Fruit fly (Drosophila melanogaster) whole organism, embryonic: ENCODE results near the gene eIF3d1.

ENCODE experiments used
- CG11504 ChIP-seq: fragments of 200-800 bp; sonication (Bioruptor generic); optimal IDR thresholded peaks from 3 replicates; lab custom pipeline; 2019; ENCODE audit warnings: missing biosample characterization, mild to moderate bottlenecking, missing genetic modification characterization, moderate library complexity
- CG12071 ChIP-seq: fragments of 200-800 bp; sonication (Bioruptor generic); optimal IDR thresholded peaks from 3 replicates; lab custom pipeline; 2018; ENCODE audit warnings: missing biosample characterization, mild to moderate bottlenecking, missing genetic modification characterization
- CG13424 ChIP-seq: fragments of 200-800 bp; sonication (Bioruptor generic); optimal IDR thresholded peaks from 2 replicates; lab custom pipeline; 2019; ENCODE audit warnings: missing biosample characterization, mild to moderate bottlenecking, missing genetic modification characterization, moderate library complexity
- CG13894 ChIP-seq: fragments of 200-800 bp; sonication (Bioruptor generic); optimal IDR thresholded peaks from 3 replicates; lab custom pipeline; 2018; ENCODE audit warnings: missing biosample characterization, mild to moderate bottlenecking, missing genetic modification characterization, moderate library complexity
- CG15073 ChIP-seq: fragments of 200-800 bp; sonication (Bioruptor generic); optimal IDR thresholded peaks from 2 replicates; lab custom pipeline; 2016; ENCODE audit warnings: missing biosample characterization, missing genetic modification characterization
- CG1602 ChIP-seq: fragments of 200-800 bp; sonication (Bioruptor generic); optimal IDR thresholded peaks from 3 replicates; lab custom pipeline; 2016; ENCODE audit warnings: missing biosample characterization, missing genetic modification characterization
- CG16779 ChIP-seq: fragments of 200-800 bp; sonication (Bioruptor generic); IDR thresholded peaks from 2 replicates; pipeline ENCODE4 v1.3.6; 2022; ENCODE audit warnings: missing biosample characterization, missing genetic modification characterization
- CG17612 ChIP-seq: fragments of 200-800 bp; sonication (Bioruptor generic); IDR thresholded peaks from 2 replicates; pipeline ENCODE4 v1.3.6; 2022; ENCODE audit warnings: missing biosample characterization, missing genetic modification characterization
- CG17829 ChIP-seq: fragments of 200-800 bp; optimal IDR thresholded peaks from 2 replicates; lab custom pipeline; 2019; ENCODE audit warnings: missing biosample characterization, mild to moderate bottlenecking, missing genetic modification characterization, moderate library complexity
- CG18764 ChIP-seq: fragments of 200-800 bp; sonication (Bioruptor generic); optimal IDR thresholded peaks from 3 replicates; lab custom pipeline; 2016; ENCODE audit warnings: missing biosample characterization, missing genetic modification characterization
- CG2116 ChIP-seq: fragments of 200-800 bp; sonication (Bioruptor generic); optimal IDR thresholded peaks from 3 replicates; lab custom pipeline; 2018; ENCODE audit warnings: missing biosample characterization, mild to moderate bottlenecking, missing genetic modification characterization
- CG2889 ChIP-seq: fragments of 200-800 bp; sonication (Bioruptor generic); IDR thresholded peaks from 3 replicates; pipeline ENCODE4 v1.3.6; 2022; ENCODE audit warnings: missing biosample characterization, missing genetic modification characterization
- CG32532 ChIP-seq: fragments of 200-800 bp; sonication (Bioruptor generic); IDR thresholded peaks from 2 replicates; pipeline ENCODE4 v1.3.6; 2022; ENCODE audit warnings: missing biosample characterization, missing genetic modification characterization
- CG3281 ChIP-seq: fragments of 200-800 bp; sonication (Bioruptor generic); optimal IDR thresholded peaks from 3 replicates; lab custom pipeline; 2017; ENCODE audit warnings: missing biosample characterization, mild to moderate bottlenecking, missing genetic modification characterization
- CG5953 ChIP-seq: fragments of 200-800 bp; sonication (Bioruptor generic); IDR thresholded peaks from 2 replicates; pipeline ENCODE4 v1.3.6; 2022; ENCODE audit warnings: missing biosample characterization, missing genetic modification characterization
- CG6791 ChIP-seq: fragments of 200-800 bp; sonication (Bioruptor generic); IDR thresholded peaks from 3 replicates; pipeline ENCODE4 v1.3.6; 2022; ENCODE audit warnings: missing biosample characterization, missing genetic modification characterization; ENCODE audit not compliant: partially characterized antibody
- CG7839 ChIP-seq: fragments of 200-800 bp; sonication (Bioruptor generic); optimal IDR thresholded peaks from 3 replicates; lab custom pipeline; 2018; ENCODE audit warnings: missing biosample characterization, mild to moderate bottlenecking, missing genetic modification characterization, moderate library complexity
- CG8290 ChIP-seq, 3 experiments: fragments of 200-800 bp; sonication (Bioruptor generic); optimal IDR thresholded peaks; 2 replicates each; lab custom pipeline; 2016 to 2019; ENCODE audit warnings: missing biosample characterization in 3 of 3, missing genetic modification characterization in 3 of 3, mild to moderate bottlenecking in 2 of 3, moderate library complexity in 1 of 3
- CG9609 ChIP-seq: fragments of 200-800 bp; sonication (Bioruptor generic); optimal IDR thresholded peaks from 3 replicates; lab custom pipeline; 2016; ENCODE audit warnings: missing biosample characterization, missing genetic modification characterization
- Camta ChIP-seq: fragments of 200-800 bp; sonication (Bioruptor generic); optimal IDR thresholded peaks from 2 replicates; lab custom pipeline; 2016; ENCODE audit warnings: missing biosample characterization, missing genetic modification characterization
- CrebB ChIP-seq: fragments of 200-800 bp; sonication (Bioruptor generic); optimal IDR thresholded peaks from 3 replicates; lab custom pipeline; 2018; ENCODE audit warnings: missing biosample characterization, mild to moderate bottlenecking, missing genetic modification characterization
- Deaf1 ChIP-seq: fragments of 200-800 bp; optimal IDR thresholded peaks from 3 replicates; lab custom pipeline; 2019; ENCODE audit warnings: missing biosample characterization, mild to moderate bottlenecking, missing genetic modification characterization, moderate library complexity
- Dip3 ChIP-seq: fragments of 200-800 bp; sonication (Bioruptor generic); optimal IDR thresholded peaks from 3 replicates; lab custom pipeline; 2016; ENCODE audit warnings: missing biosample characterization, missing genetic modification characterization
- Dp ChIP-seq: fragments of 200-800 bp; sonication (Bioruptor generic); optimal IDR thresholded peaks from 2 replicates; lab custom pipeline; 2018; ENCODE audit warnings: missing biosample characterization, mild to moderate bottlenecking, missing genetic modification characterization, moderate library complexity
- Hr3 ChIP-seq: fragments of 200-800 bp; sonication (Bioruptor generic); optimal IDR thresholded peaks from 3 replicates; lab custom pipeline; 2016; ENCODE audit warnings: missing biosample characterization, missing genetic modification characterization
- Lpt ChIP-seq: fragments of >200 bp; optimal IDR thresholded peaks from 2 replicates; lab custom pipeline; 2018; ENCODE audit warnings: missing biosample characterization, missing genetic modification characterization
- Max ChIP-seq: fragments of 200-800 bp; sonication (Bioruptor generic); optimal IDR thresholded peaks from 2 replicates; lab custom pipeline; 2016; ENCODE audit warnings: missing biosample characterization, mild to moderate bottlenecking, missing genetic modification characterization
- Six4 ChIP-seq: fragments of 200-800 bp; sonication (Bioruptor generic); optimal IDR thresholded peaks from 2 replicates; lab custom pipeline; 2016; ENCODE audit warnings: missing biosample characterization, missing genetic modification characterization
- Sry-β ChIP-seq: fragments of 200-800 bp; sonication (Bioruptor generic); optimal IDR thresholded peaks from 2 replicates; lab custom pipeline; 2018; ENCODE audit warnings: missing biosample characterization, mild to moderate bottlenecking, missing genetic modification characterization, moderate library complexity
- ab ChIP-seq: fragments of 200-800 bp; sonication (Bioruptor generic); optimal IDR thresholded peaks from 2 replicates; lab custom pipeline; 2016; ENCODE audit warnings: missing biosample characterization, missing genetic modification characterization
- bab2 ChIP-seq: fragments of 200-800 bp; sonication (Bioruptor generic); optimal IDR thresholded peaks from 2 replicates; lab custom pipeline; 2016; ENCODE audit warnings: missing biosample characterization, missing genetic modification characterization
- br ChIP-seq: fragments of >200 bp; optimal IDR thresholded peaks from 2 replicates; lab custom pipeline; 2017
- cad ChIP-seq: fragments of >200 bp; optimal IDR thresholded peaks from 2 replicates; lab custom pipeline; 2017; ENCODE audit warnings: missing biosample characterization, missing genetic modification characterization
- cas ChIP-seq: fragments of 200-800 bp; sonication (Bioruptor generic); IDR thresholded peaks from 2 replicates; pipeline ENCODE4 v1.3.6; 2022; ENCODE audit warnings: missing biosample characterization, missing genetic modification characterization
- cwo ChIP-seq: fragments of 200-800 bp; sonication (Bioruptor generic); optimal IDR thresholded peaks from 3 replicates; lab custom pipeline; 2017; ENCODE audit warnings: missing biosample characterization, missing genetic modification characterization, mild to moderate bottlenecking, moderate library complexity, missing genetic modification reagents
- disco-r ChIP-seq: fragments of 200-800 bp; sonication (Bioruptor generic); optimal IDR thresholded peaks from 2 replicates; lab custom pipeline; 2016; ENCODE audit warnings: missing biosample characterization, missing genetic modification characterization
- ewg ChIP-seq: fragments of 200-800 bp; sonication (Bioruptor generic); optimal IDR thresholded peaks from 3 replicates; lab custom pipeline; 2017; ENCODE audit warnings: mild to moderate bottlenecking, missing biosample characterization, missing genetic modification reagents, missing genetic modification characterization
- fd102C ChIP-seq: fragments of 200-800 bp; sonication (Bioruptor generic); optimal IDR thresholded peaks from 2 replicates; lab custom pipeline; 2018; ENCODE audit warnings: missing biosample characterization, mild to moderate bottlenecking, missing genetic modification characterization, moderate library complexity
- fd64A ChIP-seq: fragments of 200-800 bp; sonication (Bioruptor generic); optimal IDR thresholded peaks from 3 replicates; lab custom pipeline; 2018; ENCODE audit warnings: missing biosample characterization, mild to moderate bottlenecking, missing genetic modification characterization
- hbn ChIP-seq: fragments of 200-800 bp; sonication (Bioruptor generic); IDR thresholded peaks from 2 replicates; pipeline ENCODE4 v1.3.6; 2022; ENCODE audit warnings: missing biosample characterization, missing genetic modification characterization; ENCODE audit not compliant: partially characterized antibody
- knrl ChIP-seq: fragments of 200-800 bp; sonication (Bioruptor generic); IDR thresholded peaks from 3 replicates; pipeline ENCODE4 v1.3.6; 2022; ENCODE audit warnings: missing biosample characterization, missing genetic modification characterization; ENCODE audit not compliant: partially characterized antibody
- lola ChIP-seq, 3 experiments: fragments of >200 bp in 2 of 3; fragments of 200-800 bp in 1 of 3; sonication (Bioruptor generic) in 1 of 3; optimal IDR thresholded peaks; 2 replicates each; lab custom pipeline; 2017 to 2019; ENCODE audit warnings: missing biosample characterization in 3 of 3, missing genetic modification characterization in 3 of 3, mild to moderate bottlenecking in 1 of 3, moderate library complexity in 1 of 3
- maf-S ChIP-seq: fragments of 200-800 bp; sonication (Bioruptor generic); optimal IDR thresholded peaks from 2 replicates; lab custom pipeline; 2016; ENCODE audit warnings: missing biosample characterization, missing genetic modification characterization
- mam ChIP-seq: fragments of 200-800 bp; sonication (Bioruptor generic); optimal IDR thresholded peaks from 3 replicates; lab custom pipeline; 2016; ENCODE audit warnings: missing biosample characterization, missing genetic modification characterization
- nau ChIP-seq: fragments of 200-800 bp; sonication (Bioruptor generic); optimal IDR thresholded peaks from 3 replicates; lab custom pipeline; 2017; ENCODE audit warnings: missing biosample characterization, mild to moderate bottlenecking, missing genetic modification characterization, missing genetic modification reagents
- nom ChIP-seq: fragments of 200-800 bp; sonication (Bioruptor generic); optimal IDR thresholded peaks from 2 replicates; lab custom pipeline; 2017; ENCODE audit warnings: missing biosample characterization, missing genetic modification characterization, mild to moderate bottlenecking, moderate library complexity, missing genetic modification reagents
- onecut ChIP-seq: fragments of 200-800 bp; sonication (Bioruptor generic); IDR thresholded peaks from 2 replicates; pipeline ENCODE4 v1.3.6; 2022; ENCODE audit warnings: missing biosample characterization, missing genetic modification characterization
- org-1 ChIP-seq: fragments of 200-800 bp; sonication (Bioruptor generic); optimal IDR thresholded peaks from 2 replicates; lab custom pipeline; 2017; ENCODE audit warnings: missing biosample characterization, missing genetic modification characterization
- pb ChIP-seq: fragments of 200-800 bp; sonication (Bioruptor generic); optimal IDR thresholded peaks from 3 replicates; lab custom pipeline; 2016; ENCODE audit warnings: missing biosample characterization, missing genetic modification characterization
- seq ChIP-seq: fragments of 200-800 bp; sonication (Bioruptor generic); IDR thresholded peaks from 2 replicates; pipeline ENCODE4 v1.3.6; 2022; ENCODE audit warnings: missing biosample characterization, missing genetic modification characterization
- slbo ChIP-seq: fragments of 200-800 bp; sonication (Bioruptor generic); IDR thresholded peaks from 2 replicates; pipeline ENCODE4 v1.3.6; 2022; ENCODE audit warnings: missing biosample characterization, missing genetic modification characterization
- so ChIP-seq: fragments of 200-800 bp; sonication (Bioruptor generic); IDR thresholded peaks from 3 replicates; pipeline ENCODE4 v1.3.6; 2022; ENCODE audit warnings: missing biosample characterization, missing genetic modification characterization
- yki ChIP-seq: fragments of >200 bp; optimal IDR thresholded peaks from 3 replicates; lab custom pipeline; 2018

eIF3d1 gene

DNA sequence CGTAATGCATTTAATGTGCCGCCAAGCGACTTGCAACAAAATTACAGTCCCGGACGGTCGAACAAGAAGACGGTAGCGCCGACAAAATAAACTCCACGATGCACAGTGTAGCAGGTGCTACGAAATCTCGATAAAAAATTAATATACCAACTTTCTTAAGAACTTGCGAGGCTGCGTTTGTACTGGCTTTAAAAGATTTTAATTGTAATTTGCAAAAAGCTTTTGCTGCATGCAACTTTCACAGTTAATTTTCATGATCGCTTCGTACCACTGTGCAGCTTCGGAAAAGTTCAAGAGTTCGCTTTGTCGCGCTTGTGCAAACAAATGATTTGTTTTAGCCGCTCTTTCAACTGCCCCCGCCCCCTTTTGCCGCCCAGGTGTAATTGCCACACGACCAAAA is 33.7 kb upstream of the eIF3d1 start (continued):
- TF ChIP-seq Sry-β (GFP tag; lab: Kevin White, UChicago): no peak
- no peak for TF ChIP-seq CG8290 (GFP tag; optimal IDR thresholded peaks at IDR 0.05; lab: Kevin White, UChicago)
- TF ChIP-seq CG8290 (tag; optimal IDR thresholded peaks at IDR 0.05; lab: Kevin White, UChicago): peak in 1 of 2 experiments; percentile 17
- peak; percentile 62 for TF ChIP-seq CG32532 (GFP tag; lab: Robert Waterston, UW)
- peak; percentile 88 for TF ChIP-seq CG5953 (GFP tag; lab: Robert Waterston, UW)
- peak; percentile 29 for TF ChIP-seq Deaf1 (tag; lab: Kevin White, UChicago)
- TF ChIP-seq br: no peak
- peak; percentile 79 for TF ChIP-seq CG7839 (tag; lab: Kevin White, UChicago)
- TF ChIP-seq CG17829 (tag; lab: Kevin White, UChicago): peak; percentile 45
- peak; percentile 62 for TF ChIP-seq CG13424 (tag; lab: Kevin White, UChicago)
- no peak for TF ChIP-seq CG15073 (GFP tag; lab: Kevin White, UChicago)
- TF ChIP-seq nau (GFP tag; lab: Kevin White, UChicago): peak; percentile 72
- peak; percentile 32 for TF ChIP-seq ab (GFP tag; lab: Kevin White, UChicago)
- TF ChIP-seq CG18764 (GFP tag; lab: Kevin White, UChicago): peak; percentile 34
- no peak for TF ChIP-seq pb (GFP tag; lab: Kevin White, UChicago)
- peak; percentile 6 for TF ChIP-seq Dip3 (GFP tag; lab: Kevin White, UChicago)
- peak; percentile 61 for TF ChIP-seq CG12071 (GFP tag; lab: Kevin White, UChicago)
- TF ChIP-seq lola (GFP tag; optimal IDR thresholded peaks at IDR 0.05; lab: Kevin White, UChicago): peak in 1 of 3 experiments; percentile 36
- TF ChIP-seq CG11504 (tag; lab: Kevin White, UChicago): peak; percentile 83
- peak; percentile 57 for TF ChIP-seq seq (GFP tag; lab: Robert Waterston, UW)
- no peak for TF ChIP-seq Lpt (GFP tag; lab: Kevin White, UChicago)
- peak; percentile 30 for TF ChIP-seq CrebB (tag; lab: Kevin White, UChicago)
- TF ChIP-seq nom (GFP tag; lab: Kevin White, UChicago): no peak
- TF ChIP-seq CG2116 (GFP tag; lab: Kevin White, UChicago): peak; percentile 10
- TF ChIP-seq yki: no peak
- peak; percentile 45 for TF ChIP-seq CG3281
- 0 out of 3 replicates have a peak, but pooled peaks have one; percentile 43 for TF ChIP-seq CG2889 (GFP tag; lab: Robert Waterston, UW)
- TF ChIP-seq bab2 (GFP tag; lab: Kevin White, UChicago): peak; percentile 61
- peak; percentile 62 for TF ChIP-seq Max (GFP tag; lab: Kevin White, UChicago)
- peak; percentile 34; the same call in 1 of the 2 replicates for TF ChIP-seq CG17612 (GFP tag; lab: Robert Waterston, UW)
- TF ChIP-seq Six4: peak; percentile 64
- peak; percentile 80 for TF ChIP-seq slbo
- no peak for TF ChIP-seq CG16779 (GFP tag; lab: Robert Waterston, UW)
- TF ChIP-seq fd102C: no peak
- peak; percentile 58 for TF ChIP-seq cwo (GFP tag; lab: Kevin White, UChicago)
- no peak for TF ChIP-seq Dp (GFP tag; lab: Kevin White, UChicago)
- no peak for TF ChIP-seq knrl (GFP tag; lab: Robert Waterston, UW)
- peak; percentile 81 for TF ChIP-seq so (GFP tag; lab: Robert Waterston, UW)
- peak; percentile 37 for TF ChIP-seq maf-S (GFP tag; lab: Kevin White, UChicago)
- no peak for TF ChIP-seq hbn (GFP tag; lab: Robert Waterston, UW)
- peak; percentile 69 for TF ChIP-seq mam

DNA sequence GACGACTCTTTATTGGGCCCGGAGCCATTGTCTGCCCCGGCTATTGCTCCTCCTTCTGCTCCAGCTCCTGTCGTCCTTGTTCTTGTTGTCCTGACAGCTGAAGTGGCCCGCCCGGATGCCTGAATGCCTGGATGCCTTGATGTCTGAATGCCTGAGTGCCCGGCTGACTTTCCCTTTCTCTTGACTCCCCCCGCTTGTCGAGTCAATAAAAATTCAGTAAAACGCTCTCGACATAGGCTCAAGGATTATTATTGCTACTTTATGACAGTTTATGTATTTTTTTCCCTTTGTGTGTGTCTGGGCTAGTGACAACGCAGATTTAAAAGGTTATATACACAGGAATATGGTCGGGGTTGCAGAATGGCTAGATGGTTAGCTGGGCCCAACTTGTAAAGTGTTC is 30.0 kb upstream of the eIF3d1 start:
- TF ChIP-seq cwo (GFP tag; lab: Kevin White, UChicago) (no peak), cas (GFP tag; lab: Robert Waterston, UW) (no peak), ewg (GFP tag; lab: Kevin White, UChicago) (no peak), Hr3 (GFP tag; lab: Kevin White, UChicago) (no peak), onecut (GFP tag; lab: Robert Waterston, UW) (no peak), org-1 (GFP tag; lab: Kevin White, UChicago) (no peak), CG9609 (GFP tag; lab: Kevin White, UChicago) (no peak), CG1602 (GFP tag; lab: Kevin White, UChicago) (no peak), CG6791 (GFP tag; lab: Robert Waterston, UW) (no peak), fd64A (GFP tag; lab: Kevin White, UChicago) (no peak), Camta (GFP tag; lab: Kevin White, UChicago) (no peak), CG13894 (tag; lab: Kevin White, UChicago) (peak; percentile 15), cad (GFP tag; lab: Kevin White, UChicago) (no peak), disco-r (no peak)
